Worm (Caenorhabditis elegans): ENCODE results near the gene E04F6.10.

Gene E04F6.10

ce11 chrII:7208184-7208583 lies 8.8 kb downstream of the E04F6.10 start, which contains the start of gene dhs-7:
Gene dhs-7 (minus strand): TSS chrII:7208460.
- TF ChIP-seq fkh-4 (tag; optimal IDR thresholded peaks at IDR 0.05; ENCODE audit: borderline replicate concordance) (no peak), elt-2 (tag; optimal IDR thresholded peaks at IDR 0.05) (peak; percentile 44)

DNA sequence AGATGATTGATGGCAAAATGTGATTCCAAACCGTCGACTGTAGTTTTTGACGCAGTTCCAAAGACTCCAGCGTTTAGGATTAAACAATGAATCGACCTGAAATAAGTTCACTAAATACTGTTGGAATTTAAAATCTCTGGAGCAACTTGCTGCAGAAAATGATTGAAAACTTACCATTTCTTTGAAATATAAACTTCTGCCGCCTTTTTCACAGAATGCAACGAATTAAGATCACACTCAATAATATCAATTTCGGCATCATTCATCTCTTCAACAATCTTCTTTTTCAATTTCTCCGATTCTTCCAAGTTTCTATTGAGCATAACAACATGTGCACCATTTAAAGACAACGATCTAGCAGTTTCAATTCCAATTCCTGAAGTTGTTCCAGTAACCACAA lies 9.3 kb downstream of the E04F6.10 start:
- TF ChIP-seq irx-1 (tag; optimal IDR thresholded peaks at IDR 0.05) (no peak), fkh-8 (tag; optimal IDR thresholded peaks at IDR 0.05) (no peak), efl-1 (optimal IDR thresholded peaks at IDR 0.05) (no peak), efl-1 (GFP tag; optimal IDR thresholded peaks at IDR 0.05 in 1 of 2) (peak in 1 of 2 experiments; percentile 78), blmp-1 (tag; optimal IDR thresholded peaks at IDR 0.05) (no peak)

- TF ChIP-seq hpl-2 (GFP tag; optimal IDR thresholded peaks at IDR 0.05) (no peak), efl-1 (optimal IDR thresholded peaks at IDR 0.05) (no peak), efl-1 (GFP tag; optimal IDR thresholded peaks at IDR 0.05 in 1 of 2) (no peak), sptf-1 (tag; optimal IDR thresholded peaks at IDR 0.05) (no peak), unc-130 (tag; optimal IDR thresholded peaks at IDR 0.05) (no peak), blmp-1 (tag; optimal IDR thresholded peaks at IDR 0.05) (no peak), fkh-10 (GFP tag; optimal IDR thresholded peaks at IDR 0.05) (no peak), sup-37 (GFP tag; optimal IDR thresholded peaks at IDR 0.05) (no peak), ces-1 (GFP tag; optimal IDR thresholded peaks at IDR 0.05) (no peak), C34B4.2 (tag; optimal IDR thresholded peaks at IDR 0.05) (no peak), nhr-71 (tag; optimal IDR thresholded peaks at IDR 0.05) (no peak), ceh-90 (tag; optimal IDR thresholded peaks at IDR 0.05) (no peak), fkh-8 (tag; optimal IDR thresholded peaks at IDR 0.05) (no peak), Y116A8C.19 (tag; optimal IDR thresholded peaks at IDR 0.05; ENCODE audit: borderline replicate concordance) (no peak), efl-3 (GFP tag; optimal IDR thresholded peaks at IDR 0.05) (no peak), zag-1 (tag; optimal IDR thresholded peaks at IDR 0.05) (no peak), nhr-20 (tag; optimal IDR thresholded peaks at IDR 0.05) (no peak), xbp-1 (tag; optimal IDR thresholded peaks at IDR 0.05) (no peak), irx-1 (tag; optimal IDR thresholded peaks at IDR 0.05) (no peak), dpl-1 (GFP tag; optimal IDR thresholded peaks at IDR 0.05) (no peak), tlp-1 (tag; optimal IDR thresholded peaks at IDR 0.05) (no peak)
Measured at ce11 chrII:7205388-7205787, 11.6 kb downstream of the E04F6.10 start, which contains the start of gene srd-59. Gene srd-59 (plus strand): TSS chrII:7205688.

- no peak for TF ChIP-seq nhr-47 (tag; optimal IDR thresholded peaks at IDR 0.05)
- TF ChIP-seq skn-1 (tag; optimal IDR thresholded peaks at IDR 0.05) = no peak
- no peak for TF ChIP-seq lin-14 (GFP tag; optimal IDR thresholded peaks at IDR 0.05)
- TF ChIP-seq snpc-4 (tag; optimal IDR thresholded peaks at IDR 0.05) = no peak
- no peak for TF ChIP-seq F16B12.6 (tag; optimal IDR thresholded peaks at IDR 0.05)
- TF ChIP-seq tlp-1 (tag; optimal IDR thresholded peaks at IDR 0.05) = no peak
- no peak for TF ChIP-seq nhr-85 (tag)
Measured at ce11 chrII:7204951-7205350, 12.0 kb downstream of the E04F6.10 start, which contains the start of gene srd-58. Gene srd-58 (minus strand): TSS chrII:7205051.

ce11 chrII:7203110-7203509 lies 13.8 kb downstream of the E04F6.10 start, which contains the start of gene srd-56:
Gene srd-56 (minus strand): TSS chrII:7203210.
- TF ChIP-seq nhr-76 (tag; optimal IDR thresholded peaks at IDR 0.05) = no peak
- TF ChIP-seq nhr-28 (tag; optimal IDR thresholded peaks at IDR 0.05) = no peak
- no peak for TF ChIP-seq jun-1 (tag; optimal IDR thresholded peaks at IDR 0.05)
- no peak for TF ChIP-seq dpl-1 (GFP tag; optimal IDR thresholded peaks at IDR 0.05)
- no peak for TF ChIP-seq dsc-1 (tag; optimal IDR thresholded peaks at IDR 0.05)
- TF ChIP-seq lin-35 (GFP tag; optimal IDR thresholded peaks at IDR 0.05) = no peak
- no peak for TF ChIP-seq elt-3 (tag; optimal IDR thresholded peaks at IDR 0.05)
- no peak for TF ChIP-seq ceh-8 (GFP tag; optimal IDR thresholded peaks at IDR 0.05)
- TF ChIP-seq egl-27 (tag; optimal IDR thresholded peaks at IDR 0.05) = no peak
- TF ChIP-seq nhr-19 (GFP tag; conservative IDR thresholded peaks at IDR 0.05) = no peak
- TF ChIP-seq nhr-84 (tag; optimal IDR thresholded peaks at IDR 0.05) = no peak
- TF ChIP-seq egl-13 (tag; optimal IDR thresholded peaks at IDR 0.05) = no peak
- no peak for TF ChIP-seq rnt-1 (tag; optimal IDR thresholded peaks at IDR 0.05)
- TF ChIP-seq hpl-2 (GFP tag; optimal IDR thresholded peaks at IDR 0.05) = no peak
- no peak for TF ChIP-seq mep-1 (tag; optimal IDR thresholded peaks at IDR 0.05)

All from whole organism, L1 larva.